Worm (Caenorhabditis elegans): ENCODE measurements around the gene nas-7.
A peak's percentile ranks its signal among the peaks of the same experiment; 100 is the strongest.

Gene nas-7

ce11 chrII:7420157-7420556, 17.6 kb upstream of the nas-7 start:
- TF ChIP-seq lin-11 (tag; optimal IDR thresholded peaks at IDR 0.05) (no peak), nhr-237 (tag; optimal IDR thresholded peaks at IDR 0.05) (no peak), nhr-25 (tag; optimal IDR thresholded peaks at IDR 0.05) (no peak), nhr-129 (tag; optimal IDR thresholded peaks at IDR 0.05) (peak; percentile 44), nhr-21 (tag; optimal IDR thresholded peaks at IDR 0.05) (no peak), dmd-4 (tag; optimal IDR thresholded peaks at IDR 0.05) (no peak), ama-1 (optimal IDR thresholded peaks at IDR 0.05) (no peak), F13H6.1 (tag; optimal IDR thresholded peaks at IDR 0.05) (no peak), crh-2 (tag; optimal IDR thresholded peaks at IDR 0.05) (peak; percentile 28), sem-4 (tag; optimal IDR thresholded peaks at IDR 0.05) (no peak), peb-1 (tag; optimal IDR thresholded peaks at IDR 0.05) (no peak), nhr-23 (tag; optimal IDR thresholded peaks at IDR 0.05) (no peak), unc-55 (GFP tag; optimal IDR thresholded peaks at IDR 0.05) (no peak)

ce11 chrII:7419563-7419962, 17.0 kb upstream of the nas-7 start:
- peak; percentile 42 for TF ChIP-seq nhr-129 (tag; optimal IDR thresholded peaks at IDR 0.05)
- no peak for TF ChIP-seq Y55F3AM.14 (GFP tag; optimal IDR thresholded peaks at IDR 0.05)
- TF ChIP-seq alr-1 (tag; optimal IDR thresholded peaks at IDR 0.05) = no peak

ce11 chrII:7413764-7414163, 11.2 kb upstream of the nas-7 start:
- TF ChIP-seq nhr-12 (tag; optimal IDR thresholded peaks at IDR 0.05) (no peak), lin-11 (tag; optimal IDR thresholded peaks at IDR 0.05) (no peak), lin-39 (tag; optimal IDR thresholded peaks at IDR 0.05) (no peak), alr-1 (tag; optimal IDR thresholded peaks at IDR 0.05) (no peak), peb-1 (tag; optimal IDR thresholded peaks at IDR 0.05) (no peak), ztf-4 (tag; optimal IDR thresholded peaks at IDR 0.05) (no peak), unc-39 (tag; optimal IDR thresholded peaks at IDR 0.05) (no peak), lin-13 (GFP tag; optimal IDR thresholded peaks at IDR 0.05) (no peak), nhr-77 (tag; optimal IDR thresholded peaks at IDR 0.05) (no peak), snpc-4 (tag; optimal IDR thresholded peaks at IDR 0.05) (no peak), crh-2 (tag; optimal IDR thresholded peaks at IDR 0.05) (no peak), C34F6.9 (tag; optimal IDR thresholded peaks at IDR 0.05) (no peak), dmd-4 (tag; optimal IDR thresholded peaks at IDR 0.05) (no peak), nhr-237 (tag; optimal IDR thresholded peaks at IDR 0.05) (no peak)

ce11 chrII:7413275-7413674, 10.8 kb upstream of the nas-7 start:
- TF ChIP-seq elt-1 (tag; optimal IDR thresholded peaks at IDR 0.05) (no peak), nhr-21 (tag; optimal IDR thresholded peaks at IDR 0.05) (peak; percentile 30), nhr-12 (tag; optimal IDR thresholded peaks at IDR 0.05) (no peak), nhr-129 (tag; optimal IDR thresholded peaks at IDR 0.05) (peak; percentile 49), ztf-4 (tag; optimal IDR thresholded peaks at IDR 0.05) (no peak), nhr-25 (tag; optimal IDR thresholded peaks at IDR 0.05) (peak; percentile 79), nhr-23 (tag; optimal IDR thresholded peaks at IDR 0.05) (no peak), blmp-1 (tag; optimal IDR thresholded peaks at IDR 0.05; ENCODE audit: insufficient read depth) (peak; percentile 33), sma-9 (GFP tag; optimal IDR thresholded peaks at IDR 0.05) (peak; percentile 56), sma-9 (tag; optimal IDR thresholded peaks at IDR 0.05) (no peak)

- TF ChIP-seq fos-1 (tag; optimal IDR thresholded peaks at IDR 0.05) (no peak), lin-39 (tag; optimal IDR thresholded peaks at IDR 0.05) (no peak), skn-1 (tag; optimal IDR thresholded peaks at IDR 0.05) (no peak), nhr-21 (tag; optimal IDR thresholded peaks at IDR 0.05) (no peak), ztf-4 (tag; optimal IDR thresholded peaks at IDR 0.05) (no peak), ceh-16 (tag; optimal IDR thresholded peaks at IDR 0.05) (no peak)
Measured at ce11 chrII:7411930-7412329, 9.4 kb upstream of the nas-7 start, which contains the start of gene K02A2.5. TSS of gene K02A2.5 (minus strand) at chrII:7412030.

- TF ChIP-seq ama-1 (optimal IDR thresholded peaks at IDR 0.05) = no peak
- TF ChIP-seq mbf-1 (tag; optimal IDR thresholded peaks at IDR 0.05) = no peak
- TF ChIP-seq sma-9 (GFP tag; optimal IDR thresholded peaks at IDR 0.05) = no peak
- no peak for TF ChIP-seq sma-9 (tag; optimal IDR thresholded peaks at IDR 0.05)
- TF ChIP-seq elt-1 (tag; optimal IDR thresholded peaks at IDR 0.05) = no peak
- no peak for TF ChIP-seq aly-2 (tag; optimal IDR thresholded peaks at IDR 0.05)
- TF ChIP-seq zag-1 (tag; optimal IDR thresholded peaks at IDR 0.05) = no peak
- no peak for TF ChIP-seq ztf-1 (GFP tag; conservative IDR thresholded peaks at IDR 0.05)
- no peak for TF ChIP-seq nhr-6 (tag; optimal IDR thresholded peaks at IDR 0.05)
- TF ChIP-seq ceh-16 (tag; optimal IDR thresholded peaks at IDR 0.05) = no peak
- no peak for TF ChIP-seq crh-2 (tag; optimal IDR thresholded peaks at IDR 0.05)
- no peak for TF ChIP-seq sem-4 (tag; optimal IDR thresholded peaks at IDR 0.05)
- TF ChIP-seq nhr-25 (tag; optimal IDR thresholded peaks at IDR 0.05) = no peak
- no peak for TF ChIP-seq alr-1 (tag; optimal IDR thresholded peaks at IDR 0.05)
- TF ChIP-seq mab-5 (tag; optimal IDR thresholded peaks at IDR 0.05) = no peak
- TF ChIP-seq lin-39 (tag; optimal IDR thresholded peaks at IDR 0.05) = no peak
- TF ChIP-seq sma-3 (GFP tag; optimal IDR thresholded peaks at IDR 0.05) = no peak
- TF ChIP-seq unc-39 (tag; optimal IDR thresholded peaks at IDR 0.05) = no peak
- TF ChIP-seq C34F6.9 (tag; optimal IDR thresholded peaks at IDR 0.05) = no peak
Measured at ce11 chrII:7408192-7408591, 5.7 kb upstream of the nas-7 start, which contains the start of gene srd-55. TSS of gene srd-55 (plus strand) at chrII:7408492.
